Worm (Caenorhabditis elegans): ENCODE results near the gene ztf-31.

Gene ztf-31

ce11 chrIII:7203130-7203775 is 37.9 kb upstream of the ztf-31 start:
- TF ChIP-seq grh-1 (GFP tag; IDR thresholded peaks at IDR 0.05), result peak; percentile 74
- TF ChIP-seq dsc-1 (tag; optimal IDR thresholded peaks at IDR 0.05), result no peak
- TF ChIP-seq mdl-1 (tag; optimal IDR thresholded peaks at IDR 0.05), result no peak
- TF ChIP-seq lin-14 (GFP tag; optimal IDR thresholded peaks at IDR 0.05), result peak; percentile 57
- TF ChIP-seq lsy-2 (tag; optimal IDR thresholded peaks at IDR 0.05), result peak in 1 of 2 experiments; percentile 57
- peak in 1 of 2 experiments; percentile 52 for TF ChIP-seq lin-35 (GFP tag; optimal IDR thresholded peaks at IDR 0.05)
- TF ChIP-seq pqm-1 (tag; optimal IDR thresholded peaks at IDR 0.05), result no peak
- TF ChIP-seq efl-1 (optimal IDR thresholded peaks at IDR 0.05), result peak in 1 of 2 experiments; percentile 8
- TF ChIP-seq efl-1 (GFP tag; optimal IDR thresholded peaks at IDR 0.05 in 1 of 2), result peak in 1 of 2 experiments; percentile 87
- TF ChIP-seq nhr-19 (GFP tag; conservative IDR thresholded peaks at IDR 0.05), result peak; percentile 30
- peak; percentile 51 for TF ChIP-seq nhr-20 (tag; optimal IDR thresholded peaks at IDR 0.05)
- TF ChIP-seq tbx-2 (tag; optimal IDR thresholded peaks at IDR 0.05), result peak; percentile 36
- no peak for TF ChIP-seq ztf-11 (tag; optimal IDR thresholded peaks at IDR 0.05)
- TF ChIP-seq blmp-1 (tag; optimal IDR thresholded peaks at IDR 0.05), result peak; percentile 89
- TF ChIP-seq egl-27 (tag; optimal IDR thresholded peaks at IDR 0.05), result peak in 1 of 2 experiments; percentile 6
- peak; percentile 19 for TF ChIP-seq irx-1 (tag; optimal IDR thresholded peaks at IDR 0.05)
- TF ChIP-seq snu-23 (GFP tag; optimal IDR thresholded peaks at IDR 0.05), result peak; percentile 56
- TF ChIP-seq elt-3 (tag; optimal IDR thresholded peaks at IDR 0.05), result peak in 3 of 6 experiments; percentile 44 to 76 (median 61)
- TF ChIP-seq nhr-90 (tag; optimal IDR thresholded peaks at IDR 0.05; ENCODE audit: poor library complexity), result peak; percentile 36
- TF ChIP-seq nhr-85 (tag), result peak; percentile 89
- no peak for TF ChIP-seq F16B12.6 (tag; optimal IDR thresholded peaks at IDR 0.05)
- no peak for TF ChIP-seq rnt-1 (tag; optimal IDR thresholded peaks at IDR 0.05)
- TF ChIP-seq unc-86 (tag; optimal IDR thresholded peaks at IDR 0.05), result no peak
- TF ChIP-seq sox-4 (tag; optimal IDR thresholded peaks at IDR 0.05), result no peak
- TF ChIP-seq dpl-1 (GFP tag; optimal IDR thresholded peaks at IDR 0.05), result peak in 1 of 3 experiments; percentile 5
- no peak for TF ChIP-seq nhr-47 (tag; optimal IDR thresholded peaks at IDR 0.05)
- TF ChIP-seq nhr-71 (tag; optimal IDR thresholded peaks at IDR 0.05), result peak; percentile 57
- peak; percentile 34 for TF ChIP-seq mep-1 (tag; optimal IDR thresholded peaks at IDR 0.05)

ce11 chrIII:7207903-7208497 is 33.2 kb upstream of the ztf-31 start, which contains the start of gene rpl-6:
rpl-6 (plus strand) TSS chrIII:7208447.
- TF ChIP-seq ceh-8 (GFP tag; optimal IDR thresholded peaks at IDR 0.05), result peak; percentile 12
- TF ChIP-seq lin-35 (GFP tag; optimal IDR thresholded peaks at IDR 0.05), result peak; percentile 85 to 92
- peak; percentile 69 for TF ChIP-seq egl-13 (tag; optimal IDR thresholded peaks at IDR 0.05)
- TF ChIP-seq ces-1 (GFP tag; optimal IDR thresholded peaks at IDR 0.05), result no peak
- peak; percentile 80 for TF ChIP-seq grh-1 (GFP tag; IDR thresholded peaks at IDR 0.05)
- TF ChIP-seq nhr-19 (GFP tag; conservative IDR thresholded peaks at IDR 0.05), result peak; percentile 91
- TF ChIP-seq hlh-17 (GFP tag; optimal IDR thresholded peaks at IDR 0.05; ENCODE audit: borderline replicate concordance), result no peak
- TF ChIP-seq unc-62 (GFP tag; optimal IDR thresholded peaks at IDR 0.05), result no peak
- peak; percentile 57 for TF ChIP-seq elt-2 (tag; optimal IDR thresholded peaks at IDR 0.05)
- TF ChIP-seq F16B12.6 (tag; optimal IDR thresholded peaks at IDR 0.05), result peak; percentile 46
- peak; percentile 90 for TF ChIP-seq lin-14 (GFP tag; optimal IDR thresholded peaks at IDR 0.05)
- TF ChIP-seq irx-1 (tag; optimal IDR thresholded peaks at IDR 0.05), result peak; percentile 67
- peak; percentile 85 for TF ChIP-seq fkh-8 (tag; optimal IDR thresholded peaks at IDR 0.05)
- peak; percentile 83 for TF ChIP-seq skn-1 (tag; optimal IDR thresholded peaks at IDR 0.05)
- peak; percentile 91 to 94 for TF ChIP-seq efl-1 (optimal IDR thresholded peaks at IDR 0.05)
- TF ChIP-seq efl-1 (GFP tag; optimal IDR thresholded peaks at IDR 0.05 in 1 of 2), result peak; percentile 81 to 98
- TF ChIP-seq mep-1 (tag; optimal IDR thresholded peaks at IDR 0.05), result peak; percentile 91
- peak; percentile 86 for TF ChIP-seq tbx-2 (tag; optimal IDR thresholded peaks at IDR 0.05)
- peak; percentile 77 for TF ChIP-seq fkh-10 (GFP tag; optimal IDR thresholded peaks at IDR 0.05)
- TF ChIP-seq nhr-84 (tag; optimal IDR thresholded peaks at IDR 0.05), result no peak
- peak; percentile 80 for TF ChIP-seq blmp-1 (tag; optimal IDR thresholded peaks at IDR 0.05)
- peak; percentile 92 for TF ChIP-seq snu-23 (GFP tag; optimal IDR thresholded peaks at IDR 0.05)
- TF ChIP-seq nhr-77 (tag; optimal IDR thresholded peaks at IDR 0.05), result peak; percentile 83
- peak; percentile 79 for TF ChIP-seq unc-86 (tag; optimal IDR thresholded peaks at IDR 0.05)
- no peak for TF ChIP-seq efl-3 (GFP tag; optimal IDR thresholded peaks at IDR 0.05)
- TF ChIP-seq isw-1 (GFP tag; IDR thresholded peaks at IDR 0.05), result peak; percentile 90
- TF ChIP-seq sox-4 (tag; optimal IDR thresholded peaks at IDR 0.05), result peak; percentile 20
- TF ChIP-seq fkh-4 (tag; optimal IDR thresholded peaks at IDR 0.05; ENCODE audit: borderline replicate concordance), result no peak
- no peak for TF ChIP-seq Y116A8C.19 (tag; optimal IDR thresholded peaks at IDR 0.05; ENCODE audit: borderline replicate concordance)
- TF ChIP-seq snpc-4 (tag; optimal IDR thresholded peaks at IDR 0.05), result peak; percentile 57
- TF ChIP-seq egl-27 (tag; optimal IDR thresholded peaks at IDR 0.05), result peak; percentile 63 to 87
- peak; percentile 95 for TF ChIP-seq unc-130 (tag; optimal IDR thresholded peaks at IDR 0.05)
- peak; percentile 90 for TF ChIP-seq nhr-47 (tag; optimal IDR thresholded peaks at IDR 0.05)
- no peak for TF ChIP-seq mab-9 (GFP tag; IDR thresholded peaks at IDR 0.05)
